Worm (Caenorhabditis elegans): Measurements from ENCODE around the gene srw-143.

srw-143 gene

DNA sequence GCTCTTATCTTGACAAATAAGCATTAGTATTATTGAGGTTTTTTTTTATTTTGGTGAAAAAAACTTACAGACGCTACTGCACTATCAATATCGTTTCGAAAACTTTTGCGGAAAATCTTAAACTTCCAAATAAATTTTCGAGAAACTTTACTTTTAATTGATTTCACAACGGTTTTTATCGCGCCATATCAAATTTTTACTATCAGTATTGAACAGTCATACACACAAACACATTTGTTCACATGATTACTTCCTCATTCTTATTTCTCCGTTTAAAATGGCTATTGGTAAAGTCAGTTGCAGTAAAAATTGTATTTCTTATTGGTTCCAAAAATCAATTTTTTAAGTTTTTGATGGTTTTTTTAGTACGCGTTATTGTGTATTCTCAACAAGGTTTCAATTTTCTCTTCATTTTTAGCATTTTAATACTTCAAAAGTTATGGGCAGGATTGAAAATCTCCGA, 45.1 kb downstream of the srw-143 start, which contains the start of gene pals-32:
Gene pals-32, plus strand, starts transcription at position 413 of the 463 bp plus-strand sequence.
- TF ChIP-seq nhr-76 (tag; optimal IDR thresholded peaks at IDR 0.05) (no peak), elt-2 (tag; optimal IDR thresholded peaks at IDR 0.05) (peak; percentile 3), C04F5.9 (tag; optimal IDR thresholded peaks at IDR 0.05) (no peak), nhr-28 (tag; optimal IDR thresholded peaks at IDR 0.05) (no peak), hpl-2 (GFP tag; optimal IDR thresholded peaks at IDR 0.05) (no peak), elt-3 (tag; optimal IDR thresholded peaks at IDR 0.05) (no peak), mef-2 (tag; optimal IDR thresholded peaks at IDR 0.05) (no peak), lir-3 (tag; optimal IDR thresholded peaks at IDR 0.05; ENCODE audit: poor library complexity) (no peak)

DNA sequence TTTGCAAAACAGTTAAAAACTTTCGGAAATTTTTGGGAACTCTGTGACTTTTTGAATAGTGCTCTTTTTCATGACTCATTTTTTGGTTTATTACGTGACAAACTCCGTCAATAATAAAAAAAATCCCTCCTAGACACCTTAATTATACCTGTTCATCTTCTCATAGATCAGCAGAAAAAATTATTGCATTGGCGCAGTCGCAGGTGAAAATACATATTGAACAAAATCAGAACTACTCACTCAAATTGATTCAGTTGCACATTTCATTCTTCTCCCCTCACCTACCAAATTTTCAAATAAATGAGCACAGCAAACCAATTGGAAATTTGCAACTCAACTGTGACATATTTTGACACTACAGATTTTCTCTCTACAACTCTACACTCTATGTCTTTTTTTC, 48.3 kb downstream of the srw-143 start, which contains the start of gene srh-127:
Gene srh-127, plus strand, starts transcription at position 301 of the 400 bp plus-strand sequence.
- TF ChIP-seq F16B12.6 (tag; optimal IDR thresholded peaks at IDR 0.05) (no peak), efl-1 (optimal IDR thresholded peaks at IDR 0.05) (no peak), efl-1 (GFP tag; optimal IDR thresholded peaks at IDR 0.05 in 1 of 2) (peak in 1 of 2 experiments; percentile 17), fkh-10 (GFP tag; optimal IDR thresholded peaks at IDR 0.05) (no peak), lin-39 (tag; optimal IDR thresholded peaks at IDR 0.05) (no peak)

DNA sequence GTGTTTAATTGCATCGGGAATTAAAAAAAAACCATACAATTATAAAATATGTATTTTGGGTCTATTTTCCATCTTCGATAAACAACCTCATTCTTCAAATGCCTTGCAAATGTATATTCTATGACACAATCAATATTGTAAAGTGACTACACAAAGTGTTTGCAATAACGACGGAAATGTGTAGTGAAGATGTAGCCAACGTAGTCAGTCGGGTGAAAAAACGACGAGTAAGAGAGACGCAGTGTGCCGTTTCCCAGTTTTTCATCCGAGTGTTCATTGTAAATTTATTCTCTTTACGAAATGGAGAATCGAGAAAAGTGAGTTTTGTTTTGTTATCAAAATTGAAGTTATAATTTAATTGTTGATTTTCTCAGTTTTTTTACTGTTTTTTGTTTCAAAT, 49.4 kb downstream of the srw-143 start, which contains the start of gene F37B4.15:
Gene F37B4.15, plus strand, starts transcription at position 301 of the 400 bp plus-strand sequence.
- TF ChIP-seq fkh-4 (tag; optimal IDR thresholded peaks at IDR 0.05; ENCODE audit: borderline replicate concordance), result no peak
- TF ChIP-seq dpl-1 (GFP tag; optimal IDR thresholded peaks at IDR 0.05), result no peak
- no peak for TF ChIP-seq pax-3 (tag; optimal IDR thresholded peaks at IDR 0.05)
- TF ChIP-seq nhr-20 (tag; optimal IDR thresholded peaks at IDR 0.05), result no peak
- no peak for TF ChIP-seq ceh-90 (tag; optimal IDR thresholded peaks at IDR 0.05)
